Worm (Caenorhabditis elegans): Measurements from ENCODE around the gene K07D4.4.

Gene K07D4.4

DNA sequence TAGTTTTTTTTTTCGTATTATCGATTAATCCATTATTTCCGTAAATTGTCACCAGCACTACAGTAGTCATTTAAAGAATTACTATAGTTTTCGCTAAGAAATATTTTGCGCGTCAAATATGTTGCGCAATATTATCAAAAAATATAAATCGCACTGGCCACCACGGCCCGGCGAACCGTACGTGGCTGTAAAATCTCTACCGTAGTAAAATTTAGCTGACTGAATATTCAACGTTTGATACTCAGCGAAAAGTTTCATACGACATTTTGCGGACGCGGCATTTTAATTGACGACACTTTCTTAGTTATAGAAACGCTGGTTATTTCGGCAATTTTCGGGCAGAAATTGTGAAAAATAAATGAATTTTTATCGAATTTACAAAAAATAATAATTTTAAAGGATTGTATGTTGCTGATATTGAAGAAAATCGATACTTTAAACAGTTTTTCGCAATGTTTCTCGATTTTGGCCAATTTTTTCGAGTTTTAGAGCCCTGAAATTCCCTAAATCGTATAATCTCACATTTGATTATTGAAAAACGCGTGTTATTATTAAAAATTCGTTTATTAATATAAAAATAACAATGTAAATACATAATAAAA, 15.7 kb upstream of the K07D4.4 start:
- TF ChIP-seq tbx-37 (GFP tag; conservative IDR thresholded peaks at IDR 0.05): peak; percentile 56
- TF ChIP-seq flt-1 (GFP tag; IDR thresholded peaks at IDR 0.05): 0 out of 2 replicates have a peak, but pooled peaks have one; percentile 26
- peak; percentile 65 for TF ChIP-seq pes-1 (GFP tag; IDR thresholded peaks at IDR 0.05)

- TF ChIP-seq hmg-4 (GFP tag; optimal IDR thresholded peaks at IDR 0.05) (no peak), tra-4 (tag; optimal IDR thresholded peaks at IDR 0.05) (no peak), scrt-1 (GFP tag; IDR thresholded peaks at IDR 0.05) (no peak), tbx-37 (GFP tag; conservative IDR thresholded peaks at IDR 0.05) (no peak), aly-1 (tag; optimal IDR thresholded peaks at IDR 0.05) (no peak), ceh-13 (GFP tag; optimal IDR thresholded peaks at IDR 0.05) (no peak), ama-1 (optimal IDR thresholded peaks at IDR 0.05) (no peak), ets-7 (tag; optimal IDR thresholded peaks at IDR 0.05) (no peak), hmbx-1 (tag; optimal IDR thresholded peaks at IDR 0.05) (no peak), hnd-1 (tag; optimal IDR thresholded peaks at IDR 0.05) (no peak), pes-1 (GFP tag; IDR thresholded peaks at IDR 0.05) (no peak), tbx-11 (GFP tag; IDR thresholded peaks at IDR 0.05) (no peak), flt-1 (GFP tag; IDR thresholded peaks at IDR 0.05) (no peak), B0310.2 (tag; optimal IDR thresholded peaks at IDR 0.05) (no peak), F13C5.2 (tag; optimal IDR thresholded peaks at IDR 0.05) (no peak), sea-1 (GFP tag; conservative IDR thresholded peaks at IDR 0.05) (no peak), ceh-36 (tag; optimal IDR thresholded peaks at IDR 0.05) (no peak)
These were observed 13.2 kb upstream of the K07D4.4 start, which contains the start of gene K07D4.2 for ce11 chrII:4045396-4045795. Gene K07D4.2 (minus strand): TSS chrII:4045496.

ce11 chrII:4044349-4044748, 12.2 kb upstream of the K07D4.4 start, which contains the start of gene rpn-11:
Gene rpn-11 (minus strand): TSS chrII:4044546.
- peak; percentile 30 for TF ChIP-seq F13C5.2 (tag; optimal IDR thresholded peaks at IDR 0.05)
- no peak for TF ChIP-seq ets-7 (tag; optimal IDR thresholded peaks at IDR 0.05)
- TF ChIP-seq pes-1 (GFP tag; IDR thresholded peaks at IDR 0.05): no peak
- TF ChIP-seq flt-1 (GFP tag; IDR thresholded peaks at IDR 0.05): no peak
- TF ChIP-seq B0310.2 (tag; optimal IDR thresholded peaks at IDR 0.05): no peak

ce11 chrII:4042696-4043095, 10.5 kb upstream of the K07D4.4 start:
- no peak for TF ChIP-seq ceh-13 (GFP tag; optimal IDR thresholded peaks at IDR 0.05)

DNA sequence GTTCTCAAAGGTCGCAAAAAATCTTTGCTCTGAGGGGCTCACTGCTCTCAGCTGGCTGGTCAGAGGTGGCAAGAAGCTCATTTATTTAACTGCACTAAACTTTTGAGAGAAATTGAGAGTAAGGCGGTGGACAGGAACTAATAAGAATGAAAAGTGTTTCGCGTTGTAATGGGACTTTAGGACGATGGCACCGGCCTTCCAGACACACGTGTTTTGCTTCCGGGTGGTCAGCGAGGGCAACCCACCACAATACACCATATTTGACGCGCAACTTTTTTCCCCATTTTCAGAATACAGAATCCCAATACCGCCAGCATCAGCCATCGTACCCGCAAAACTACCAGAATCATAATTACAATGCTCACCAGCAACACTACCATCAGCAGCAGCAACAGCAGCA, 7.9 kb upstream of the K07D4.4 start:
- TF ChIP-seq ceh-13 (GFP tag; optimal IDR thresholded peaks at IDR 0.05) (no peak), aly-1 (tag; optimal IDR thresholded peaks at IDR 0.05) (no peak), sea-1 (GFP tag; conservative IDR thresholded peaks at IDR 0.05) (no peak), tbx-11 (GFP tag; IDR thresholded peaks at IDR 0.05) (no peak), F13C5.2 (tag; optimal IDR thresholded peaks at IDR 0.05) (no peak), tra-4 (tag; optimal IDR thresholded peaks at IDR 0.05) (no peak), tbx-37 (GFP tag; conservative IDR thresholded peaks at IDR 0.05) (no peak)

DNA sequence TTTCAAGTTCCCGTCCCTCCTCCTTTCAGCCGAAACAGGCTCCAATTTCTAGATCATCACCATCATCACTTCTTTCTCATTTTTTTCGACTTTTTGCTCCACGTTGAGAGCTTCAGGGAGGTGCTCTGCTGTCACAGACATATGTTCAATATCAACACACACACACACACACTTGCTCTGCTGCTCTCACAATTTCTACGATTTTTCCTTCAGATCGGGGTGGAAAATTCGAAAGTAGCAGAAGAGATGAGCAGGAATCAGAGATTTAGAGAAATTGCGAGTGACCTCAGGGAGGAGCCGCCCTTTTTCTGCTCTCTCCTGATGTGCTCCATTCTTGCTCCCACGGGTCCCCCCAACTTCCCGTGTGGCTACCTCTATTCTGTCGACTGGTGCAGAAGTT, 6.3 kb upstream of the K07D4.4 start, which contains the start of gene pqn-48:
Gene pqn-48 (plus strand): TSS at position 344 of the 400 bp plus-strand sequence.
- no peak for TF ChIP-seq aly-1 (tag; optimal IDR thresholded peaks at IDR 0.05)
- TF ChIP-seq hmg-4 (GFP tag; optimal IDR thresholded peaks at IDR 0.05): no peak
- TF ChIP-seq hnd-1 (tag; optimal IDR thresholded peaks at IDR 0.05): no peak
- no peak for TF ChIP-seq flt-1 (GFP tag; IDR thresholded peaks at IDR 0.05)
- TF ChIP-seq pes-1 (GFP tag; IDR thresholded peaks at IDR 0.05): no peak
- TF ChIP-seq F13C5.2 (tag; optimal IDR thresholded peaks at IDR 0.05): no peak
- no peak for TF ChIP-seq scrt-1 (GFP tag; IDR thresholded peaks at IDR 0.05)
- TF ChIP-seq ceh-13 (GFP tag; optimal IDR thresholded peaks at IDR 0.05): no peak
- no peak for TF ChIP-seq sea-1 (GFP tag; conservative IDR thresholded peaks at IDR 0.05)
- TF ChIP-seq tbx-37 (GFP tag; conservative IDR thresholded peaks at IDR 0.05): no peak
- TF ChIP-seq tra-4 (tag; optimal IDR thresholded peaks at IDR 0.05): no peak
- TF ChIP-seq ceh-36 (tag; optimal IDR thresholded peaks at IDR 0.05): no peak
- no peak for TF ChIP-seq tbx-11 (GFP tag; IDR thresholded peaks at IDR 0.05)
- TF ChIP-seq ets-7 (tag; optimal IDR thresholded peaks at IDR 0.05): no peak
- no peak for TF ChIP-seq B0310.2 (tag; optimal IDR thresholded peaks at IDR 0.05)
- no peak for TF ChIP-seq ama-1 (optimal IDR thresholded peaks at IDR 0.05)
- TF ChIP-seq hmbx-1 (tag; optimal IDR thresholded peaks at IDR 0.05): no peak

- no peak for TF ChIP-seq B0310.2 (tag; optimal IDR thresholded peaks at IDR 0.05)
- no peak for TF ChIP-seq tbx-11 (GFP tag; IDR thresholded peaks at IDR 0.05)
- TF ChIP-seq ets-7 (tag; optimal IDR thresholded peaks at IDR 0.05): no peak
- TF ChIP-seq sea-1 (GFP tag; conservative IDR thresholded peaks at IDR 0.05): no peak
- no peak for TF ChIP-seq hnd-1 (tag; optimal IDR thresholded peaks at IDR 0.05)
- TF ChIP-seq flt-1 (GFP tag; IDR thresholded peaks at IDR 0.05): no peak
- no peak for TF ChIP-seq hmg-4 (GFP tag; optimal IDR thresholded peaks at IDR 0.05)
- no peak for TF ChIP-seq tra-4 (tag; optimal IDR thresholded peaks at IDR 0.05)
- no peak for TF ChIP-seq pes-1 (GFP tag; IDR thresholded peaks at IDR 0.05)
- no peak for TF ChIP-seq hmbx-1 (tag; optimal IDR thresholded peaks at IDR 0.05)
- no peak for TF ChIP-seq aly-1 (tag; optimal IDR thresholded peaks at IDR 0.05)
- TF ChIP-seq ceh-13 (GFP tag; optimal IDR thresholded peaks at IDR 0.05): no peak
- no peak for TF ChIP-seq scrt-1 (GFP tag; IDR thresholded peaks at IDR 0.05)
- TF ChIP-seq F13C5.2 (tag; optimal IDR thresholded peaks at IDR 0.05): no peak
- TF ChIP-seq ama-1 (optimal IDR thresholded peaks at IDR 0.05): no peak
- TF ChIP-seq tbx-37 (GFP tag; conservative IDR thresholded peaks at IDR 0.05): no peak
- TF ChIP-seq ceh-36 (tag; optimal IDR thresholded peaks at IDR 0.05): no peak
These were observed 3.9 kb downstream of the K07D4.4 start, which contains the start of gene K07D4.9 for ce11 chrII:4028276-4028675. Gene K07D4.9 (plus strand): TSS chrII:4028576.

DNA sequence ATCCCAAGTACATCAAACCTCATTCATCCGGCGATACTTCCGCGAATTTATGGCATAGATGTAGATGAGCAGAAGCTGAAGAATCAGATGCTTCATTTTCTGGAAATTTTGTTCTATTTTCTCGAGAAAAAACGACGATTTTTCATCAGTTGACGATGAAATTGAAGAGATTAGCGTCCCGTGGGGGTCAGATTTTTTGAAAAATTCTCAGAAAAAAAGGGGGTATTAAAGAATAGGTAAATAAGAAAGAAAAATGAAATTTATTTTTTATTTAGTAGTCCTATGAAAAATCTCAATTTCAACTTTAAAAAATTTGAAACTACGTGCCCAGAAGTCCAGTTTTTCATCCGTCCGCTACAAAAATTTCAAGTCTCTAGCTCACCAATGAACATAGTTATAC, 6.7 kb downstream of the K07D4.4 start, which contains the start of gene K07D4.5:
Gene K07D4.5 (minus strand): TSS at position 101 of the 400 bp plus-strand sequence.
- no peak for TF ChIP-seq sea-1 (GFP tag; conservative IDR thresholded peaks at IDR 0.05)
- no peak for TF ChIP-seq B0310.2 (tag; optimal IDR thresholded peaks at IDR 0.05)
- TF ChIP-seq aly-1 (tag; optimal IDR thresholded peaks at IDR 0.05): no peak
- TF ChIP-seq pes-1 (GFP tag; IDR thresholded peaks at IDR 0.05): no peak
- no peak for TF ChIP-seq ceh-36 (tag; optimal IDR thresholded peaks at IDR 0.05)
- TF ChIP-seq F13C5.2 (tag; optimal IDR thresholded peaks at IDR 0.05): no peak

All from whole organism, early embryonic.